Worm (Caenorhabditis elegans): ENCODE data around the gene R02F2.9.

The R02F2.9 gene

ce11 chrIII:5498973-5499372 is at the start of gene R02F2.9 (continued):
- TF ChIP-seq tlp-1 (tag; optimal IDR thresholded peaks at IDR 0.05) = no peak
- TF ChIP-seq efl-1 (optimal IDR thresholded peaks at IDR 0.05) = peak; percentile 62 to 93
- peak; percentile 94 to 99 for TF ChIP-seq efl-1 (GFP tag; optimal IDR thresholded peaks at IDR 0.05 in 1 of 2)
- no peak for TF ChIP-seq jun-1 (tag; optimal IDR thresholded peaks at IDR 0.05)
- peak; percentile 32 for TF ChIP-seq lin-15B (tag; optimal IDR thresholded peaks at IDR 0.05)
- TF ChIP-seq mdl-1 (tag; optimal IDR thresholded peaks at IDR 0.05) = no peak
- TF ChIP-seq nhr-11 (tag; optimal IDR thresholded peaks at IDR 0.05) = no peak
- no peak for TF ChIP-seq alr-1 (tag; optimal IDR thresholded peaks at IDR 0.05; ENCODE audit: borderline replicate concordance)
- peak; percentile 5 for TF ChIP-seq C04F5.9 (tag; optimal IDR thresholded peaks at IDR 0.05)
- TF ChIP-seq lin-39 (tag; optimal IDR thresholded peaks at IDR 0.05) = peak; percentile 16
- TF ChIP-seq C34B4.2 (tag; optimal IDR thresholded peaks at IDR 0.05) = no peak
- TF ChIP-seq ceh-90 (tag; optimal IDR thresholded peaks at IDR 0.05) = peak; percentile 37
- TF ChIP-seq unc-62 (GFP tag; optimal IDR thresholded peaks at IDR 0.05) = no peak
- no peak for TF ChIP-seq nhr-12 (tag; optimal IDR thresholded peaks at IDR 0.05)
- peak; percentile 69 for TF ChIP-seq nhr-19 (GFP tag; conservative IDR thresholded peaks at IDR 0.05)
- TF ChIP-seq nhr-28 (tag; optimal IDR thresholded peaks at IDR 0.05) = no peak
- TF ChIP-seq ceh-8 (GFP tag; optimal IDR thresholded peaks at IDR 0.05) = no peak
- peak; percentile 17 for TF ChIP-seq snpc-4 (tag; optimal IDR thresholded peaks at IDR 0.05)
- no peak for TF ChIP-seq ztf-4 (tag; optimal IDR thresholded peaks at IDR 0.05)
- peak; percentile 49 for TF ChIP-seq lir-3 (tag; optimal IDR thresholded peaks at IDR 0.05; ENCODE audit: poor library complexity)
- TF ChIP-seq hlh-4 (tag; optimal IDR thresholded peaks at IDR 0.05) = no peak
- peak; percentile 54 for TF ChIP-seq isw-1 (GFP tag; IDR thresholded peaks at IDR 0.05)
- TF ChIP-seq rnt-1 (tag; optimal IDR thresholded peaks at IDR 0.05) = peak; percentile 50
- TF ChIP-seq elt-3 (tag; optimal IDR thresholded peaks at IDR 0.05) = no peak
- no peak for TF ChIP-seq ama-1 (optimal IDR thresholded peaks at IDR 0.05)
- TF ChIP-seq pqm-1 (tag; optimal IDR thresholded peaks at IDR 0.05) = no peak
- TF ChIP-seq fkh-8 (tag; optimal IDR thresholded peaks at IDR 0.05) = peak; percentile 41
- TF ChIP-seq mep-1 (tag; optimal IDR thresholded peaks at IDR 0.05) = peak; percentile 53
- no peak for TF ChIP-seq aha-1 (tag; optimal IDR thresholded peaks at IDR 0.05)
- peak; percentile 70 for TF ChIP-seq tbx-2 (tag; optimal IDR thresholded peaks at IDR 0.05)
- TF ChIP-seq hpl-2 (GFP tag; optimal IDR thresholded peaks at IDR 0.05) = no peak
- no peak for TF ChIP-seq ets-5 (GFP tag; IDR thresholded peaks at IDR 0.05)

- peak; percentile 81 for TF ChIP-seq mab-9 (GFP tag; IDR thresholded peaks at IDR 0.05)
- peak; percentile 9 to 58 (median 49) for TF ChIP-seq ceh-82 (tag; optimal IDR thresholded peaks at IDR 0.05)
- peak; percentile 33 for TF ChIP-seq isw-1 (GFP tag; IDR thresholded peaks at IDR 0.05)
- peak; percentile 19 for TF ChIP-seq lin-15B (tag; optimal IDR thresholded peaks at IDR 0.05)
- peak in 1 of 2 experiments; percentile 34 for TF ChIP-seq mdl-1 (tag; optimal IDR thresholded peaks at IDR 0.05)
- peak; percentile 34 to 63 (median 62) for TF ChIP-seq dpl-1 (GFP tag; optimal IDR thresholded peaks at IDR 0.05)
- peak; percentile 35 for TF ChIP-seq unc-130 (tag; optimal IDR thresholded peaks at IDR 0.05)
- TF ChIP-seq nhr-20 (tag; optimal IDR thresholded peaks at IDR 0.05) = peak; percentile 50
- TF ChIP-seq rnt-1 (tag; optimal IDR thresholded peaks at IDR 0.05) = peak; percentile 83
- 0 out of 2 replicates have a peak, but pooled peaks have one; percentile 36 for TF ChIP-seq nhr-19 (GFP tag; conservative IDR thresholded peaks at IDR 0.05)
- no peak for TF ChIP-seq egl-27 (tag; optimal IDR thresholded peaks at IDR 0.05)
- peak; percentile 56 for TF ChIP-seq swsn-7 (tag; optimal IDR thresholded peaks at IDR 0.05)
- TF ChIP-seq lsy-2 (tag; optimal IDR thresholded peaks at IDR 0.05) = peak; percentile 73 to 85
- peak; percentile 14 for TF ChIP-seq nhr-77 (tag; optimal IDR thresholded peaks at IDR 0.05)
- peak; percentile 74 for TF ChIP-seq nhr-71 (tag; optimal IDR thresholded peaks at IDR 0.05)
- no peak for TF ChIP-seq ama-1 (optimal IDR thresholded peaks at IDR 0.05)
- TF ChIP-seq nhr-85 (tag) = peak; percentile 70
- TF ChIP-seq skn-1 (tag; optimal IDR thresholded peaks at IDR 0.05) = peak; percentile 55
- TF ChIP-seq lin-14 (GFP tag; optimal IDR thresholded peaks at IDR 0.05) = peak; percentile 80
- TF ChIP-seq efl-1 (optimal IDR thresholded peaks at IDR 0.05) = peak; percentile 77 to 83
- peak; percentile 65 to 96 for TF ChIP-seq efl-1 (GFP tag; optimal IDR thresholded peaks at IDR 0.05 in 1 of 2)
- peak; percentile 67 for TF ChIP-seq fkh-8 (tag; optimal IDR thresholded peaks at IDR 0.05)
- TF ChIP-seq mep-1 (tag; optimal IDR thresholded peaks at IDR 0.05) = peak; percentile 30
- no peak for TF ChIP-seq unc-30 (tag; optimal IDR thresholded peaks at IDR 0.05)
- TF ChIP-seq F16B12.6 (tag; optimal IDR thresholded peaks at IDR 0.05) = peak; percentile 79
- TF ChIP-seq nhr-76 (tag; optimal IDR thresholded peaks at IDR 0.05) = no peak
- TF ChIP-seq jun-1 (tag; optimal IDR thresholded peaks at IDR 0.05) = peak; percentile 3
- peak; percentile 46 for TF ChIP-seq dsc-1 (tag; optimal IDR thresholded peaks at IDR 0.05)
- TF ChIP-seq unc-86 (tag; optimal IDR thresholded peaks at IDR 0.05) = peak; percentile 15
- peak; percentile 81 for TF ChIP-seq tbx-2 (tag; optimal IDR thresholded peaks at IDR 0.05)
- peak; percentile 65 to 69 for TF ChIP-seq lin-35 (GFP tag; optimal IDR thresholded peaks at IDR 0.05)
These were observed 49.2 kb upstream of the R02F2.9 start, which contains the start of gene F48E8.8 for ce11 chrIII:5449762-5450308. F48E8.8 (minus strand) TSS chrIII:5449812.
